Worm (Caenorhabditis elegans) whole organism, mixed stage, embryonic: ENCODE data around the gene C08E8.6.
"Not testable (repeated sequence)": the region's sequence is repeated elsewhere in the genome, so short reads cannot be mapped to it uniquely, and the experiment has no call there.

ENCODE experiments used
- M03D4.4 ChIP-seq: sonication (generic microtip); optimal IDR thresholded peaks from 2 replicates; lab custom pipeline; 2017; ENCODE audit warnings: mild to moderate bottlenecking, missing genetic modification characterization, missing compliant biosample characterization
- bed-3 ChIP-seq: fragments of 200-800 bp; sonication (Bioruptor generic); optimal IDR thresholded peaks from 3 replicates; lab custom pipeline; 2018; ENCODE audit warnings: mild to moderate bottlenecking, missing genetic modification characterization, moderate library complexity, missing compliant biosample characterization
- blmp-1 ChIP-seq: fragments of 150-350 bp; optimal IDR thresholded peaks from 2 replicates; lab custom pipeline; 2014; ENCODE audit warnings: missing biosample characterization, missing genetic modification characterization
- ceh-39 ChIP-seq: fragments of 150-350 bp; optimal IDR thresholded peaks from 2 replicates; lab custom pipeline; 2014; ENCODE audit warnings: missing biosample characterization, missing genetic modification characterization
- ceh-43 ChIP-seq: fragments of 200-800 bp; sonication (Bioruptor generic); optimal IDR thresholded peaks from 2 replicates; lab custom pipeline; 2018; ENCODE audit warnings: mild to moderate bottlenecking, missing genetic modification characterization, moderate library complexity, missing compliant biosample characterization
- ceh-83 ChIP-seq: fragments of 200-800 bp; sonication (Bioruptor generic); optimal IDR thresholded peaks from 2 replicates; lab custom pipeline; 2018; ENCODE audit warnings: mild to moderate bottlenecking, missing genetic modification characterization, missing compliant biosample characterization
- ces-1 ChIP-seq: fragments of 150-350 bp; optimal IDR thresholded peaks from 2 replicates; lab custom pipeline; 2014; ENCODE audit warnings: missing biosample characterization, missing genetic modification reagents, missing genetic modification characterization
- cnd-1 ChIP-seq: fragments of 200-800 bp; sonication (Bioruptor generic); optimal IDR thresholded peaks from 2 replicates; lab custom pipeline; 2018; ENCODE audit warnings: mild to moderate bottlenecking, missing genetic modification characterization, missing compliant biosample characterization
- elt-1 ChIP-seq: sonication (generic microtip); optimal IDR thresholded peaks from 2 replicates; lab custom pipeline; 2017; ENCODE audit warnings: missing genetic modification characterization, mild to moderate bottlenecking, missing compliant biosample characterization, antibody characterized with exemption, moderate library complexity, borderline replicate concordance; ENCODE audit not compliant: insufficient read depth
- elt-3 ChIP-seq: fragments of 150-350 bp; optimal IDR thresholded peaks from 2 replicates; lab custom pipeline; 2014; ENCODE audit warnings: missing biosample characterization, missing genetic modification characterization
- flh-1 ChIP-seq: fragments of 200-800 bp; sonication (Bioruptor generic); optimal IDR thresholded peaks from 2 replicates; lab custom pipeline; 2018; ENCODE audit warnings: mild to moderate bottlenecking, missing genetic modification characterization, moderate library complexity, missing compliant biosample characterization
- ham-2 ChIP-seq: fragments of 200-800 bp; sonication (Bioruptor generic); optimal IDR thresholded peaks from 2 replicates; lab custom pipeline; 2018; ENCODE audit warnings: mild to moderate bottlenecking, missing genetic modification characterization, missing compliant biosample characterization
- hlh-1 ChIP-seq: fragments of 150-350 bp; optimal IDR thresholded peaks from 2 replicates; lab custom pipeline; 2014; ENCODE audit warnings: missing biosample characterization, missing genetic modification reagents, missing genetic modification characterization
- lin-13 ChIP-seq: fragments of 150-350 bp; optimal IDR thresholded peaks from 2 replicates; lab custom pipeline; 2014; ENCODE audit warnings: missing biosample characterization, missing genetic modification characterization
- lin-32 ChIP-seq: fragments of 200-800 bp; sonication (Bioruptor generic); optimal IDR thresholded peaks from 2 replicates; lab custom pipeline; 2018; ENCODE audit warnings: mild to moderate bottlenecking, missing genetic modification characterization, missing compliant biosample characterization
- lsy-2 ChIP-seq: fragments of 150-350 bp; optimal IDR thresholded peaks from 2 replicates; lab custom pipeline; 2014; ENCODE audit warnings: missing biosample characterization, missing genetic modification characterization
- mab-5 ChIP-seq: fragments of 150-350 bp; optimal IDR thresholded peaks from 2 replicates; lab custom pipeline; 2014; ENCODE audit warnings: missing biosample characterization, missing genetic modification characterization
- nhr-12 ChIP-seq: fragments of 150-350 bp; optimal IDR thresholded peaks from 2 replicates; lab custom pipeline; 2014; ENCODE audit warnings: missing biosample characterization, missing genetic modification characterization
- nhr-28 ChIP-seq: fragments of 150-350 bp; optimal IDR thresholded peaks from 2 replicates; lab custom pipeline; 2014; ENCODE audit warnings: missing biosample characterization, missing genetic modification characterization
- nhr-76 ChIP-seq: sonication (generic microtip); optimal IDR thresholded peaks from 2 replicates; lab custom pipeline; 2017; ENCODE audit warnings: missing biosample characterization, missing genetic modification characterization
- pha-4 ChIP-seq: fragments of 150-350 bp; optimal IDR thresholded peaks from 2 replicates; lab custom pipeline; 2018; ENCODE audit warnings: missing biosample characterization, missing genetic modification reagents, missing genetic modification characterization
- sem-2 ChIP-seq: fragments of 200-800 bp; sonication (Bioruptor generic); optimal IDR thresholded peaks from 2 replicates; lab custom pipeline; 2018; ENCODE audit warnings: mild to moderate bottlenecking, missing genetic modification characterization, missing compliant biosample characterization
- snpc-4 ChIP-seq: fragments of 150-350 bp; optimal IDR thresholded peaks from 2 replicates; lab custom pipeline; 2014; ENCODE audit warnings: missing biosample characterization, missing genetic modification characterization
- sptf-1 ChIP-seq: sonication (generic microtip); optimal IDR thresholded peaks from 2 replicates; lab custom pipeline; 2017; ENCODE audit warnings: mild to moderate bottlenecking, missing genetic modification characterization, moderate library complexity, missing compliant biosample characterization
- tbx-8 ChIP-seq: fragments of 200-800 bp; sonication (Bioruptor generic); optimal IDR thresholded peaks from 2 replicates; lab custom pipeline; 2018; ENCODE audit warnings: mild to moderate bottlenecking, missing genetic modification characterization, moderate library complexity, missing compliant biosample characterization
- unc-120 ChIP-seq: sonication (generic microtip); optimal IDR thresholded peaks from 2 replicates; lab custom pipeline; 2017; ENCODE audit warnings: missing genetic modification characterization, missing compliant biosample characterization; ENCODE audit not compliant: poor library complexity, severe bottlenecking
- unc-39 ChIP-seq: fragments of 150-350 bp; optimal IDR thresholded peaks from 2 replicates; lab custom pipeline; 2014; ENCODE audit warnings: missing biosample characterization, missing genetic modification characterization
- zip-8 ChIP-seq: fragments of 150-350 bp; optimal IDR thresholded peaks from 2 replicates; lab custom pipeline; 2014; ENCODE audit warnings: missing biosample characterization, missing genetic modification characterization
- ztf-11 ChIP-seq: fragments of 150-350 bp; optimal IDR thresholded peaks from 2 replicates; lab custom pipeline; 2014; ENCODE audit warnings: missing biosample characterization, missing genetic modification characterization

C08E8.6 gene

ce11 chrV:18368322-18368721 is at the start of gene C08E8.6:
Gene C08E8.6 (minus strand): TSS chrV:18368422.
- TF ChIP-seq unc-120 (no peak), snpc-4 (tag; lab: Kevin White, UChicago) (no peak), sptf-1 (no peak), hlh-1 (tag; lab: Kevin White, UChicago) (no peak), nhr-76 (tag; lab: Kevin White, UChicago) (no peak), elt-1 (tag; lab: Kevin White, UChicago) (no peak), nhr-12 (tag; lab: Kevin White, UChicago) (no peak), ces-1 (GFP tag; lab: Kevin White, UChicago) (no peak), unc-39 (tag; lab: Kevin White, UChicago) (no peak), ztf-11 (tag; lab: Kevin White, UChicago) (no peak), lsy-2 (no peak), flh-1 (no peak), mab-5 (no peak), elt-3 (tag; lab: Kevin White, UChicago) (no peak)

- TF ChIP-seq ceh-43 (GFP tag; lab: Kevin White, UChicago): no peak
- no peak for TF ChIP-seq nhr-76 (tag; lab: Kevin White, UChicago)
- no peak for TF ChIP-seq unc-120
- no peak for TF ChIP-seq pha-4 (tag; lab: Kevin White, UChicago)
- TF ChIP-seq nhr-28 (tag; lab: Kevin White, UChicago): no peak
- TF ChIP-seq bed-3: no peak
- TF ChIP-seq hlh-1 (tag; lab: Kevin White, UChicago): no peak
Measured at ce11 chrV:18414051-18414450, 45.8 kb upstream of the C08E8.6 start, which contains the start of gene txt-8. Gene txt-8 (plus strand): TSS chrV:18414351.

- TF ChIP-seq hlh-1 (tag; lab: Kevin White, UChicago): no peak
- no peak for TF ChIP-seq lin-32
- TF ChIP-seq ces-1 (GFP tag; lab: Kevin White, UChicago): no peak
- no peak for TF ChIP-seq nhr-12 (tag; lab: Kevin White, UChicago)
- no peak for TF ChIP-seq elt-1 (tag; lab: Kevin White, UChicago)
- no peak for TF ChIP-seq lin-13 (tag; lab: Kevin White, UChicago)
- TF ChIP-seq sem-2: no peak
- no peak for TF ChIP-seq unc-39 (tag; lab: Kevin White, UChicago)
- TF ChIP-seq, all 35 proteins: peak for 0
Measured at ce11 chrV:18412887-18413286, 44.7 kb upstream of the C08E8.6 start, which contains the start of gene ZK262.2. Gene ZK262.2 (minus strand): TSS chrV:18412987.

- TF ChIP-seq ceh-39 (tag; lab: Kevin White, UChicago): no peak
- TF ChIP-seq ces-1 (GFP tag; lab: Kevin White, UChicago): no peak
- TF ChIP-seq hlh-1 (tag; lab: Kevin White, UChicago): no peak
- TF ChIP-seq lin-32: no peak
- no peak for TF ChIP-seq tbx-8
- TF ChIP-seq lin-13 (tag; lab: Kevin White, UChicago): no peak
- no peak for TF ChIP-seq unc-39 (tag; lab: Kevin White, UChicago)
- TF ChIP-seq M03D4.4 (tag; lab: Kevin White, UChicago): no peak
- TF ChIP-seq snpc-4 (tag; lab: Kevin White, UChicago): no peak
- no peak for TF ChIP-seq mab-5
- TF ChIP-seq ham-2: no peak
- no peak for TF ChIP-seq elt-3 (tag; lab: Kevin White, UChicago)
- no peak for TF ChIP-seq nhr-28 (tag; lab: Kevin White, UChicago)
- no peak for TF ChIP-seq zip-8
- no peak for TF ChIP-seq sem-2
- no peak for TF ChIP-seq ceh-83 (GFP tag; lab: Kevin White, UChicago)
- no peak for TF ChIP-seq cnd-1
- TF ChIP-seq unc-120: no peak
Measured at ce11 chrV:18412351-18412750, 44.1 kb upstream of the C08E8.6 start.

ce11 chrV:18410142-18410541 is 41.9 kb upstream of the C08E8.6 start, which contains the start of gene srh-207:
Gene srh-207 (minus strand): TSS chrV:18410242.
- TF ChIP-seq flh-1 (no peak), pha-4 (tag; lab: Kevin White, UChicago) (no peak), lin-32 (no peak), cnd-1 (no peak), nhr-12 (tag; lab: Kevin White, UChicago) (no peak), unc-39 (tag; lab: Kevin White, UChicago) (no peak), elt-1 (tag; lab: Kevin White, UChicago) (no peak), blmp-1 (no peak)

ce11 chrV:18404767-18405166 is 36.5 kb upstream of the C08E8.6 start, which contains the start of gene srh-209:
Gene srh-209 (minus strand): TSS chrV:18404867.
- TF ChIP-seq nhr-76 (tag; lab: Kevin White, UChicago); sem-2; snpc-4 (tag; lab: Kevin White, UChicago): not testable (repeated sequence)
- TF ChIP-seq, all 35 proteins: peak for 0; not testable (repeated sequence) for 35
